Worm (Caenorhabditis elegans) whole organism, young adult: ENCODE data around the gene pbo-1.

Experiments used
- B0336.3 ChIP-seq: fragments of 200-800 bp; sonication (Bioruptor generic); IDR thresholded peaks from 2 replicates; pipeline ENCODE4 v1.3.6; 2022; ENCODE audit warnings: missing genetic modification characterization, missing compliant biosample characterization
- C17E4.6 ChIP-seq: fragments of 200-800 bp; sonication (Bioruptor generic); IDR thresholded peaks from 2 replicates; pipeline ENCODE4 v1.3.6; 2022; ENCODE audit warnings: missing genetic modification reagents, missing genetic modification characterization, missing compliant biosample characterization
- F33H1.4 ChIP-seq: fragments of 200-800 bp; sonication (Bioruptor generic); IDR thresholded peaks from 2 replicates; pipeline ENCODE4 v1.3.6; 2022; ENCODE audit warnings: missing genetic modification reagents, missing genetic modification characterization, missing compliant biosample characterization
- F37B4.10 ChIP-seq: fragments of 200-800 bp; sonication (Bioruptor generic); IDR thresholded peaks from 2 replicates; pipeline ENCODE4 v1.3.6; 2022; ENCODE audit warnings: missing genetic modification characterization, missing compliant biosample characterization
- F52B5.7 ChIP-seq: sonication (generic microtip); optimal IDR thresholded peaks from 2 replicates; lab custom pipeline; 2016; ENCODE audit warnings: mild to moderate bottlenecking, missing genetic modification characterization, missing compliant biosample characterization
- F55B11.4 ChIP-seq: sonication (generic microtip); optimal IDR thresholded peaks from 2 replicates; lab custom pipeline; 2016; ENCODE audit warnings: missing compliant biosample characterization, missing genetic modification characterization, borderline replicate concordance; ENCODE audit not compliant: insufficient read depth
- F57A8.1 ChIP-seq: fragments of 200-800 bp; sonication (Bioruptor generic); optimal IDR thresholded peaks from 2 replicates; lab custom pipeline; 2018; ENCODE audit warnings: mild to moderate bottlenecking, missing genetic modification characterization, moderate library complexity, missing compliant biosample characterization
- K11D2.4 ChIP-seq: fragments of 200-800 bp; sonication (Bioruptor generic); IDR thresholded peaks from 2 replicates; pipeline ENCODE4 v1.3.6; 2022; ENCODE audit warnings: missing genetic modification reagents, missing genetic modification characterization, missing compliant biosample characterization
- T26A5.8 ChIP-seq: sonication (generic microtip); optimal IDR thresholded peaks from 2 replicates; lab custom pipeline; 2016; ENCODE audit warnings: missing genetic modification characterization, missing compliant biosample characterization
- Y53F4B.3 ChIP-seq: fragments of 200-800 bp; sonication (Bioruptor generic); IDR thresholded peaks from 2 replicates; pipeline ENCODE4 v1.3.6; 2022; ENCODE audit warnings: missing genetic modification reagents, missing genetic modification characterization, missing compliant biosample characterization
- akir-1 ChIP-seq: fragments of 200-800 bp; sonication (Bioruptor generic); optimal IDR thresholded peaks from 2 replicates; lab custom pipeline; 2018; ENCODE audit warnings: mild to moderate bottlenecking, missing genetic modification characterization, moderate library complexity, missing compliant biosample characterization
- attf-3 ChIP-seq: fragments of 200-800 bp; sonication (Bioruptor generic); conservative IDR thresholded peaks from 2 replicates; pipeline ENCODE4 v1.3.6; 2022; ENCODE audit warnings: missing genetic modification reagents, missing genetic modification characterization, missing compliant biosample characterization
- attf-5 ChIP-seq: fragments of 200-800 bp; sonication (Bioruptor generic); optimal IDR thresholded peaks from 2 replicates; lab custom pipeline; 2018; ENCODE audit warnings: mild to moderate bottlenecking, missing genetic modification characterization, missing compliant biosample characterization
- attf-6 ChIP-seq: fragments of 200-800 bp; sonication (Bioruptor generic); IDR thresholded peaks from 2 replicates; pipeline ENCODE4 v1.3.6; 2022; ENCODE audit warnings: missing genetic modification reagents, missing genetic modification characterization, missing compliant biosample characterization
- bed-1 ChIP-seq: fragments of 200-800 bp; sonication (Bioruptor generic); IDR thresholded peaks from 2 replicates; pipeline ENCODE4 v1.3.6; 2022; ENCODE audit warnings: missing genetic modification reagents, missing genetic modification characterization, missing compliant biosample characterization
- ceh-27 ChIP-seq: fragments of 200-800 bp; sonication (Bioruptor generic); optimal IDR thresholded peaks from 2 replicates; lab custom pipeline; 2018; ENCODE audit warnings: mild to moderate bottlenecking, missing genetic modification characterization, moderate library complexity, missing compliant biosample characterization
- ceh-40 ChIP-seq: fragments of 200-800 bp; sonication (Bioruptor generic); IDR thresholded peaks from 2 replicates; pipeline ENCODE4 v1.3.6; 2022; ENCODE audit warnings: missing genetic modification characterization, missing compliant biosample characterization
- die-1 ChIP-seq: sonication (generic microtip); optimal IDR thresholded peaks from 2 replicates; lab custom pipeline; 2016; ENCODE audit warnings: missing genotype, mild to moderate bottlenecking, missing genetic modification characterization, missing compliant biosample characterization
- egl-18 ChIP-seq: fragments of 200-800 bp; sonication (Bioruptor generic); IDR thresholded peaks from 2 replicates; pipeline ENCODE4 v1.3.6; 2022; ENCODE audit warnings: missing genetic modification reagents, missing genetic modification characterization, missing compliant biosample characterization
- egl-44 ChIP-seq: fragments of 200-800 bp; sonication (Bioruptor generic); IDR thresholded peaks from 2 replicates; pipeline ENCODE4 v1.3.6; 2022; ENCODE audit warnings: missing genetic modification reagents, missing genetic modification characterization, missing compliant biosample characterization
- ets-4 ChIP-seq: fragments of 200-800 bp; sonication (Bioruptor generic); optimal IDR thresholded peaks from 2 replicates; lab custom pipeline; 2018; ENCODE audit warnings: mild to moderate bottlenecking, missing genetic modification characterization, missing compliant biosample characterization
- hlh-12 ChIP-seq: sonication (generic microtip); optimal IDR thresholded peaks from 2 replicates; lab custom pipeline; 2016; ENCODE audit warnings: missing genetic modification characterization, missing compliant biosample characterization
- hmg-20 ChIP-seq: fragments of 200-800 bp; sonication (Bioruptor generic); IDR thresholded peaks from 2 replicates; pipeline ENCODE4 v1.3.6; 2022; ENCODE audit warnings: missing genetic modification reagents, missing genetic modification characterization, missing compliant biosample characterization
- lag-1 ChIP-seq: fragments of 200-800 bp; sonication (Bioruptor generic); IDR thresholded peaks from 2 replicates; pipeline ENCODE4 v1.3.6; 2022; ENCODE audit warnings: missing genetic modification reagents, missing genetic modification characterization, missing compliant biosample characterization
- let-526 ChIP-seq: fragments of 200-800 bp; sonication (Bioruptor generic); IDR thresholded peaks from 2 replicates; pipeline ENCODE4 v1.3.6; 2022; ENCODE audit warnings: missing genetic modification reagents, missing genetic modification characterization, missing compliant biosample characterization
- lin-26 ChIP-seq: fragments of 200-800 bp; sonication (Bioruptor generic); IDR thresholded peaks from 2 replicates; pipeline ENCODE4 v1.3.6; 2022; ENCODE audit warnings: missing genetic modification reagents, missing genetic modification characterization, missing compliant biosample characterization
- lin-40 ChIP-seq: sonication (generic microtip); optimal IDR thresholded peaks from 2 replicates; lab custom pipeline; 2016; ENCODE audit warnings: missing genetic modification characterization, mild to moderate bottlenecking, missing compliant biosample characterization, missing genotype, missing genetic modification reagents
- madf-10 ChIP-seq: sonication (generic microtip); optimal IDR thresholded peaks from 2 replicates; lab custom pipeline; 2016; ENCODE audit warnings: mild to moderate bottlenecking, missing genetic modification characterization, missing compliant biosample characterization
- madf-3 ChIP-seq: fragments of 200-800 bp; sonication (Bioruptor generic); IDR thresholded peaks from 2 replicates; pipeline ENCODE4 v1.3.6; 2022; ENCODE audit warnings: missing genetic modification reagents, missing genetic modification characterization, missing compliant biosample characterization
- madf-6 ChIP-seq: fragments of 200-800 bp; sonication (Bioruptor generic); IDR thresholded peaks from 2 replicates; pipeline ENCODE4 v1.3.6; 2022; ENCODE audit warnings: missing genetic modification reagents, missing genetic modification characterization, missing compliant biosample characterization
- mcd-1 ChIP-seq: fragments of 200-800 bp; sonication (Bioruptor generic); IDR thresholded peaks from 2 replicates; pipeline ENCODE4 v1.3.6; 2022; ENCODE audit warnings: missing genetic modification reagents, missing genetic modification characterization, missing compliant biosample characterization
- mes-4 ChIP-seq: sonication (generic microtip); optimal IDR thresholded peaks from 2 replicates; lab custom pipeline; 2016; ENCODE audit warnings: missing genotype, missing genetic modification characterization, missing compliant biosample characterization
- nhr-80 ChIP-seq: sonication (generic microtip); optimal IDR thresholded peaks from 2 replicates; lab custom pipeline; 2016; ENCODE audit warnings: missing genetic modification characterization, missing compliant biosample characterization
- nhr-90 ChIP-seq: sonication (generic microtip); optimal IDR thresholded peaks from 2 replicates; lab custom pipeline; 2016; ENCODE audit warnings: missing genotype, mild to moderate bottlenecking, missing genetic modification characterization, missing compliant biosample characterization
- rpc-1 ChIP-seq, 2 experiments: fragments of 150-350 bp in 1 of 2; sonication (generic microtip) in 1 of 2; optimal IDR thresholded peaks; 2 replicates each; lab custom pipeline; 2014 to 2018; ENCODE audit warnings: missing biosample characterization in 1 of 2, missing genetic modification characterization in 1 of 2, missing genetic modification reagents in 1 of 2, missing genotype in 1 of 2
- snpc-1.3 ChIP-seq: sonication (generic microtip); optimal IDR thresholded peaks from 2 replicates; lab custom pipeline; 2017; ENCODE audit warnings: missing genetic modification characterization, mild to moderate bottlenecking, missing compliant biosample characterization, antibody characterized with exemption, moderate library complexity, missing genotype, missing genetic modification reagents; ENCODE audit not compliant: insufficient read depth
- snpc-3.4 ChIP-seq: sonication (generic microtip); optimal IDR thresholded peaks from 2 replicates; lab custom pipeline; 2017; ENCODE audit warnings: missing genetic modification characterization, mild to moderate bottlenecking, missing compliant biosample characterization, antibody characterized with exemption, moderate library complexity, missing genotype, missing genetic modification reagents
- somi-1 ChIP-seq: fragments of 200-800 bp; sonication (Bioruptor generic); optimal IDR thresholded peaks from 2 replicates; lab custom pipeline; 2018; ENCODE audit warnings: mild to moderate bottlenecking, missing genetic modification characterization, missing compliant biosample characterization
- sptf-2 ChIP-seq: fragments of 200-800 bp; sonication (Bioruptor generic); optimal IDR thresholded peaks from 2 replicates; lab custom pipeline; 2018; ENCODE audit warnings: mild to moderate bottlenecking, missing genetic modification characterization, missing compliant biosample characterization
- unc-130 ChIP-seq: sonication (generic microtip); optimal IDR thresholded peaks from 2 replicates; lab custom pipeline; 2016; ENCODE audit warnings: missing genetic modification reagents, missing genetic modification characterization, missing compliant biosample characterization
- xnd-1 ChIP-seq: sonication (generic microtip); optimal IDR thresholded peaks from 2 replicates; lab custom pipeline; 2016; ENCODE audit warnings: missing genotype, missing genetic modification reagents, missing genetic modification characterization, missing compliant biosample characterization
- zfh-2 ChIP-seq: fragments of 200-800 bp; sonication (Bioruptor generic); conservative IDR thresholded peaks from 2 replicates; pipeline ENCODE4 v1.3.6; 2022; ENCODE audit warnings: missing genetic modification reagents, missing genetic modification characterization, missing compliant biosample characterization
- ztf-22 ChIP-seq: fragments of 200-800 bp; sonication (Bioruptor generic); optimal IDR thresholded peaks from 2 replicates; lab custom pipeline; 2018; ENCODE audit warnings: mild to moderate bottlenecking, missing genetic modification characterization, moderate library complexity, missing compliant biosample characterization
- ztf-25 ChIP-seq: fragments of 200-800 bp; sonication (Bioruptor generic); IDR thresholded peaks from 2 replicates; pipeline ENCODE4 v1.3.6; 2022; ENCODE audit warnings: missing genetic modification reagents, missing genetic modification characterization, missing compliant biosample characterization
- ztf-26 ChIP-seq: sonication (generic microtip); optimal IDR thresholded peaks from 2 replicates; lab custom pipeline; 2017; ENCODE audit warnings: missing genetic modification characterization, missing compliant biosample characterization

The pbo-1 gene

DNA sequence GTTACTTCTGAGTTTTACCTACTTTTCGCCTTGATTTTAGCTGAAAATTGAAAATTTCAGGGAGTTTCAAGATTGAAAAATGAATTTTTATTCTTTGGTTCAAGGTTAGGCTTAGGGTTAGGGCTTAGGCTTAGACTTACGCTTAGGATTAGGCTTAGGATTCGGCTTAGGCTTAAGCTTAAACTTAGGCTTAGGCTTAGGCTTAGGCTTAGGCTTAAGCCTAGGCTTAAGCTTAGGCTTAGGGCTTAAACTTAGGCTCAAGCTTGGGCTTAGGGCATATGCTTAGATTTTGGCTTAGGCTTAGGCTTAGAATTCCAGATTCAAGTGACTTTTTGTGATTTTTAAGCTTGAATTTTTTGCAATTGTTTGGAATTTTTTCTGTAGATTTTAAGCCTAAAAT is 2.9 kb downstream of the pbo-1 start:
- no peak for TF ChIP-seq lin-26 (GFP tag; lab: Robert Waterston, UW)
- TF ChIP-seq egl-18, result no peak
- TF ChIP-seq sptf-2 (GFP tag; lab: Kevin White, UChicago), result no peak
- TF ChIP-seq die-1 (tag; lab: Kevin White, UChicago), result no peak
- TF ChIP-seq rpc-1 (optimal IDR thresholded peaks at IDR 0.05; lab: Kevin White, UChicago), result no peak
- TF ChIP-seq rpc-1 (tag; optimal IDR thresholded peaks at IDR 0.05; lab: Kevin White, UChicago), result no peak
- TF ChIP-seq mes-4 (tag; lab: Kevin White, UChicago), result no peak
- TF ChIP-seq ztf-25 (GFP tag; lab: Robert Waterston, UW), result no peak
- TF ChIP-seq somi-1 (GFP tag; lab: Kevin White, UChicago), result no peak
- TF ChIP-seq ztf-26 (tag; lab: Kevin White, UChicago), result no peak
- no peak for TF ChIP-seq madf-6
- no peak for TF ChIP-seq xnd-1 (tag; lab: Kevin White, UChicago)
- TF ChIP-seq ztf-22, result no peak
- TF ChIP-seq T26A5.8, result no peak
- no peak for TF ChIP-seq attf-6 (GFP tag; lab: Robert Waterston, UW)
- no peak for TF ChIP-seq attf-3
- no peak for TF ChIP-seq snpc-1.3 (tag; lab: Kevin White, UChicago)

DNA sequence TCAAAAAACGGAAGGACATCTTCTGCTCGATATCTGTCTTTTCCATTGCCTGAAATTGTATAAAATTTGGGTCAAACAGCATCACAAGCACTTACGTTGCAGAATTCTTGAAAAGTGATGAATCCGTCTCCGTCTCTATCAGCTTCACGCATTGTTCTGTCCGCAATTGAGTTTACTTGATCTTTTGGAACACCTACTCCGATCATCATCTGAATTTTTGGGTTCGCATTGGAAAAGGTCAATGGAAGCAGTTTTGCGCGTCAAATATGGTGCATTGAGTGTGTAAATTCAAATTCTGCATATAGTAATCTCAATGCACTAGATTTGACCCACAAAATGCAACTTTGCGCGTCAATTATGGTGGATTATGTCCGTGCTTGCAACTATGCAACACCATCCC is 4.7 kb downstream of the pbo-1 start:
- TF ChIP-seq bed-1 (GFP tag; lab: Robert Waterston, UW) (no peak), nhr-80 (tag; lab: Kevin White, UChicago) (no peak), madf-10 (tag; lab: Kevin White, UChicago) (no peak), F52B5.7 (no peak), attf-5 (GFP tag; lab: Kevin White, UChicago) (no peak), Y53F4B.3 (no peak), snpc-1.3 (tag; lab: Kevin White, UChicago) (no peak), hmg-20 (GFP tag; lab: Robert Waterston, UW) (no peak)
- TF ChIP-seq, all 124 proteins: peak for 0

- no peak for TF ChIP-seq nhr-90 (tag; lab: Kevin White, UChicago)
- TF ChIP-seq hlh-12 (tag; lab: Kevin White, UChicago), result no peak
- no peak for TF ChIP-seq ceh-27
- no peak for TF ChIP-seq madf-6
- TF ChIP-seq ets-4, result no peak
- no peak for TF ChIP-seq F33H1.4 (GFP tag; lab: Robert Waterston, UW)
- TF ChIP-seq C17E4.6 (GFP tag; lab: Robert Waterston, UW), result no peak
- TF ChIP-seq mcd-1 (GFP tag; lab: Robert Waterston, UW), result 0 out of 2 replicates have a peak, but pooled peaks have one; percentile 18
- TF ChIP-seq snpc-3.4, result no peak
- no peak for TF ChIP-seq T26A5.8
- 0 out of 2 replicates have a peak, but pooled peaks have one; percentile 15 for TF ChIP-seq bed-1 (GFP tag; lab: Robert Waterston, UW)
- no peak for TF ChIP-seq B0336.3 (GFP tag; lab: Robert Waterston, UW)
- TF ChIP-seq F37B4.10 (GFP tag; lab: Robert Waterston, UW), result no peak
- TF ChIP-seq let-526 (GFP tag; lab: Robert Waterston, UW), result no peak
- TF ChIP-seq madf-3 (GFP tag; lab: Robert Waterston, UW), result no peak
- TF ChIP-seq attf-3, result no peak
- no peak for TF ChIP-seq lag-1 (GFP tag; lab: Robert Waterston, UW)
- no peak for TF ChIP-seq lin-40 (tag; lab: Kevin White, UChicago)
- TF ChIP-seq akir-1 (GFP tag; lab: Kevin White, UChicago), result no peak
- TF ChIP-seq ceh-40, result no peak
- TF ChIP-seq F55B11.4, result no peak
- peak; percentile 71; the same call in 1 of the 2 replicates for TF ChIP-seq zfh-2 (GFP tag; lab: Robert Waterston, UW)
- 0 out of 2 replicates have a peak, but pooled peaks have one; percentile 24 for TF ChIP-seq K11D2.4 (GFP tag; lab: Robert Waterston, UW)
- TF ChIP-seq madf-10 (tag; lab: Kevin White, UChicago), result no peak
- no peak for TF ChIP-seq F57A8.1 (GFP tag; lab: Kevin White, UChicago)
- no peak for TF ChIP-seq ztf-22
- TF ChIP-seq somi-1 (GFP tag; lab: Kevin White, UChicago), result no peak
- TF ChIP-seq snpc-1.3 (tag; lab: Kevin White, UChicago), result no peak
- TF ChIP-seq egl-44 (GFP tag; lab: Robert Waterston, UW), result no peak
- TF ChIP-seq unc-130 (GFP tag; lab: Kevin White, UChicago), result no peak
These were observed 6.9 kb downstream of the pbo-1 start for ce11 chrIII:2679362-2679761.
